Worm (Caenorhabditis elegans) whole organism, young adult: ENCODE measurements around the gene pes-10.
A peak's percentile ranks its signal among the peaks of the same experiment; 100 is the strongest.

Source experiments
- C17E4.6 ChIP-seq: fragments of 200-800 bp; sonication (Bioruptor generic); IDR thresholded peaks from 2 replicates; pipeline ENCODE4 v1.3.6; 2022; ENCODE audit warnings: missing genetic modification reagents, missing genetic modification characterization, missing compliant biosample characterization
- D2030.7 ChIP-seq: fragments of 200-800 bp; sonication (Bioruptor generic); IDR thresholded peaks from 2 replicates; pipeline ENCODE4 v1.3.6; 2022; ENCODE audit warnings: missing genetic modification reagents, missing genetic modification characterization, missing compliant biosample characterization
- F10E7.11 ChIP-seq: sonication (generic microtip); optimal IDR thresholded peaks from 2 replicates; lab custom pipeline; 2017; ENCODE audit warnings: mild to moderate bottlenecking, missing genetic modification characterization, moderate library complexity, missing compliant biosample characterization
- F22D6.2 ChIP-seq: sonication (generic microtip); optimal IDR thresholded peaks from 2 replicates; lab custom pipeline; 2016; ENCODE audit warnings: mild to moderate bottlenecking, missing genetic modification characterization, missing compliant biosample characterization
- F33H1.4 ChIP-seq: fragments of 200-800 bp; sonication (Bioruptor generic); IDR thresholded peaks from 2 replicates; pipeline ENCODE4 v1.3.6; 2022; ENCODE audit warnings: missing genetic modification reagents, missing genetic modification characterization, missing compliant biosample characterization
- F55B11.4 ChIP-seq: sonication (generic microtip); optimal IDR thresholded peaks from 2 replicates; lab custom pipeline; 2016; ENCODE audit warnings: missing compliant biosample characterization, missing genetic modification characterization, borderline replicate concordance; ENCODE audit not compliant: insufficient read depth
- F57C9.4 ChIP-seq: sonication (generic microtip); optimal IDR thresholded peaks from 2 replicates; lab custom pipeline; 2017; ENCODE audit warnings: mild to moderate bottlenecking, missing genetic modification characterization, missing compliant biosample characterization
- K12H6.12 ChIP-seq: fragments of 200-800 bp; sonication (Bioruptor generic); optimal IDR thresholded peaks from 2 replicates; lab custom pipeline; 2018; ENCODE audit warnings: mild to moderate bottlenecking, missing genetic modification characterization, missing compliant biosample characterization
- akir-1 ChIP-seq: fragments of 200-800 bp; sonication (Bioruptor generic); optimal IDR thresholded peaks from 2 replicates; lab custom pipeline; 2018; ENCODE audit warnings: mild to moderate bottlenecking, missing genetic modification characterization, moderate library complexity, missing compliant biosample characterization
- aptf-2 ChIP-seq: fragments of 200-800 bp; sonication (Bioruptor generic); conservative IDR thresholded peaks from 2 replicates; pipeline ENCODE4 v1.3.6; 2022; ENCODE audit warnings: missing genetic modification reagents, missing genetic modification characterization, missing compliant biosample characterization
- attf-3 ChIP-seq: fragments of 200-800 bp; sonication (Bioruptor generic); conservative IDR thresholded peaks from 2 replicates; pipeline ENCODE4 v1.3.6; 2022; ENCODE audit warnings: missing genetic modification reagents, missing genetic modification characterization, missing compliant biosample characterization
- bed-1 ChIP-seq: fragments of 200-800 bp; sonication (Bioruptor generic); IDR thresholded peaks from 2 replicates; pipeline ENCODE4 v1.3.6; 2022; ENCODE audit warnings: missing genetic modification reagents, missing genetic modification characterization, missing compliant biosample characterization
- ceh-79 ChIP-seq: sonication (generic microtip); optimal IDR thresholded peaks from 2 replicates; lab custom pipeline; 2017; ENCODE audit warnings: mild to moderate bottlenecking, missing genetic modification characterization, missing compliant biosample characterization
- chd-7 ChIP-seq: sonication (generic microtip); optimal IDR thresholded peaks from 2 replicates; lab custom pipeline; 2016; ENCODE audit warnings: mild to moderate bottlenecking, missing genetic modification characterization, moderate library complexity, missing compliant biosample characterization
- die-1 ChIP-seq: sonication (generic microtip); optimal IDR thresholded peaks from 2 replicates; lab custom pipeline; 2016; ENCODE audit warnings: missing genotype, mild to moderate bottlenecking, missing genetic modification characterization, missing compliant biosample characterization
- dpl-1 ChIP-seq: fragments of 150-350 bp; optimal IDR thresholded peaks from 2 replicates; lab custom pipeline; 2014; ENCODE audit warnings: missing biosample characterization, missing genetic modification reagents, missing genetic modification characterization
- egrh-3 ChIP-seq: fragments of 200-800 bp; sonication (Bioruptor generic); IDR thresholded peaks from 2 replicates; pipeline ENCODE4 v1.3.6; 2022; ENCODE audit warnings: missing genetic modification reagents, missing genetic modification characterization, missing compliant biosample characterization
- ekl-4 ChIP-seq: fragments of 200-800 bp; sonication (Bioruptor generic); IDR thresholded peaks from 2 replicates; pipeline ENCODE4 v1.3.6; 2022; ENCODE audit warnings: missing genetic modification reagents, missing genetic modification characterization, missing compliant biosample characterization
- hlh-26 ChIP-seq: fragments of 200-800 bp; sonication (Bioruptor generic); conservative IDR thresholded peaks from 2 replicates; pipeline ENCODE4 v1.3.6; 2022; ENCODE audit warnings: missing genetic modification reagents, missing genetic modification characterization, missing compliant biosample characterization
- hmg-1.2 ChIP-seq: fragments of 200-800 bp; sonication (Bioruptor generic); IDR thresholded peaks from 2 replicates; pipeline ENCODE4 v1.3.6; 2022; ENCODE audit warnings: missing genetic modification reagents, missing genetic modification characterization, missing compliant biosample characterization
- lsy-27 ChIP-seq: sonication (generic microtip); optimal IDR thresholded peaks from 2 replicates; lab custom pipeline; 2017; ENCODE audit warnings: missing genetic modification characterization, mild to moderate bottlenecking, missing compliant biosample characterization, antibody characterized with exemption, missing genotype, borderline replicate concordance; ENCODE audit not compliant: insufficient read depth
- madf-10 ChIP-seq: sonication (generic microtip); optimal IDR thresholded peaks from 2 replicates; lab custom pipeline; 2016; ENCODE audit warnings: mild to moderate bottlenecking, missing genetic modification characterization, missing compliant biosample characterization
- mcd-1 ChIP-seq: fragments of 200-800 bp; sonication (Bioruptor generic); IDR thresholded peaks from 2 replicates; pipeline ENCODE4 v1.3.6; 2022; ENCODE audit warnings: missing genetic modification reagents, missing genetic modification characterization, missing compliant biosample characterization
- mel-28 ChIP-seq: sonication (generic microtip); optimal IDR thresholded peaks from 2 replicates; lab custom pipeline; 2016; ENCODE audit warnings: borderline replicate concordance, mild to moderate bottlenecking, missing genetic modification characterization, missing compliant biosample characterization
- nfyb-1 ChIP-seq: fragments of 200-800 bp; sonication (Bioruptor generic); IDR thresholded peaks from 2 replicates; pipeline ENCODE4 v1.3.6; 2022; ENCODE audit warnings: missing genetic modification reagents, missing genetic modification characterization, missing compliant biosample characterization
- nhr-179 ChIP-seq: sonication (generic microtip); optimal IDR thresholded peaks from 2 replicates; lab custom pipeline; 2016; ENCODE audit warnings: mild to moderate bottlenecking, missing genetic modification characterization, missing compliant biosample characterization
- nhr-80 ChIP-seq: sonication (generic microtip); optimal IDR thresholded peaks from 2 replicates; lab custom pipeline; 2016; ENCODE audit warnings: missing genetic modification characterization, missing compliant biosample characterization
- rpc-1 ChIP-seq, 2 experiments: fragments of 150-350 bp in 1 of 2; sonication (generic microtip) in 1 of 2; optimal IDR thresholded peaks; 2 replicates each; lab custom pipeline; 2014 to 2018; ENCODE audit warnings: missing biosample characterization in 1 of 2, missing genetic modification characterization in 1 of 2, missing genetic modification reagents in 1 of 2, missing genotype in 1 of 2
- sdz-38 ChIP-seq: sonication (generic microtip); optimal IDR thresholded peaks from 2 replicates; lab custom pipeline; 2016; ENCODE audit warnings: missing genotype, missing genetic modification characterization, missing compliant biosample characterization
- snpc-1.1 ChIP-seq: sonication (generic microtip); optimal IDR thresholded peaks from 2 replicates; lab custom pipeline; 2017; ENCODE audit warnings: missing genetic modification characterization, mild to moderate bottlenecking, missing compliant biosample characterization, antibody characterized with exemption, moderate library complexity, missing genotype, missing genetic modification reagents; ENCODE audit not compliant: insufficient read depth
- snpc-1.3 ChIP-seq: sonication (generic microtip); optimal IDR thresholded peaks from 2 replicates; lab custom pipeline; 2017; ENCODE audit warnings: missing genetic modification characterization, mild to moderate bottlenecking, missing compliant biosample characterization, antibody characterized with exemption, moderate library complexity, missing genotype, missing genetic modification reagents; ENCODE audit not compliant: insufficient read depth
- zfh-2 ChIP-seq: fragments of 200-800 bp; sonication (Bioruptor generic); conservative IDR thresholded peaks from 2 replicates; pipeline ENCODE4 v1.3.6; 2022; ENCODE audit warnings: missing genetic modification reagents, missing genetic modification characterization, missing compliant biosample characterization
- ztf-28 ChIP-seq: fragments of 200-800 bp; sonication (Bioruptor generic); IDR thresholded peaks from 2 replicates; pipeline ENCODE4 v1.3.6; 2022; ENCODE audit warnings: missing genetic modification reagents, missing genetic modification characterization, missing compliant biosample characterization

The pes-10 gene

DNA sequence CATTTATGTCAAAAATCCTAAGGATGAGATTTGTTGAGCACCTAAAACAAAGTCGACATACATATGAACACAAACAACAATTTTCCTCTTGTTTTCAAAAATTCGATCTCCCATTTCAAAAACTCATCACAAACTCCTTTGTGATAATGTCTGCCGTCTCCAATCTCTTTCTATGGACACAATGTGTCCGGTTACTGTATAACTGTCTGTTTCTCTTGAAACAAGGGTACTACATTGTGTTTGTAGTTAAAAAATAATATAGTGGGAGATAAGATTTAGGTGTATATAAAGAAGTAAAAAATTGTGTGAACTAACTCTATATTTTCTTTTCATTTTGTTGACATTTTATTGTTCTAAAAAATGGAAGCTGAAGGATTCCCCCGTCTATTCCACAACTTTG is 17.3 kb downstream of the pes-10 start, which contains the start of gene bcmo-1:
Gene bcmo-1, plus strand, starts transcription at position 330 of the 400 bp plus-strand sequence.
- TF ChIP-seq madf-10 (no peak), hmg-1.2 (GFP tag; lab: Robert Waterston, UW) (peak; percentile 37; the same call in 1 of the 2 replicates)

- TF ChIP-seq dpl-1 (GFP tag; lab: Kevin White, UChicago) = no peak
These were observed 18.8 kb downstream of the pes-10 start, which contains the start of gene Y46G5A.23 for ce11 chrII:12828863-12829262. TSS of gene Y46G5A.23 (minus strand) at chrII:12828963.

- TF ChIP-seq akir-1 (GFP tag; lab: Kevin White, UChicago) = no peak
- TF ChIP-seq snpc-1.1 (tag; lab: Kevin White, UChicago) = no peak
- TF ChIP-seq chd-7 (tag; lab: Kevin White, UChicago) = no peak
- TF ChIP-seq zfh-2 (GFP tag; lab: Robert Waterston, UW) = no peak
- no peak for TF ChIP-seq mcd-1 (GFP tag; lab: Robert Waterston, UW)
- no peak for TF ChIP-seq lsy-27
- TF ChIP-seq hlh-26 (GFP tag; lab: Robert Waterston, UW) = no peak
- no peak for TF ChIP-seq snpc-1.3
- no peak for TF ChIP-seq rpc-1 (optimal IDR thresholded peaks at IDR 0.05; lab: Kevin White, UChicago)
- TF ChIP-seq rpc-1 (tag; optimal IDR thresholded peaks at IDR 0.05; lab: Kevin White, UChicago) = no peak
- no peak for TF ChIP-seq nfyb-1 (GFP tag; lab: Robert Waterston, UW)
- no peak for TF ChIP-seq sdz-38 (tag; lab: Kevin White, UChicago)
- TF ChIP-seq ztf-28 (GFP tag; lab: Robert Waterston, UW) = no peak
- TF ChIP-seq ceh-79 (tag; lab: Kevin White, UChicago) = no peak
- TF ChIP-seq F33H1.4 = no peak
- TF ChIP-seq F55B11.4 = no peak
- no peak for TF ChIP-seq bed-1
- TF ChIP-seq K12H6.12 (tag; lab: Kevin White, UChicago) = no peak
- TF ChIP-seq aptf-2 (GFP tag; lab: Robert Waterston, UW) = no peak
- no peak for TF ChIP-seq attf-3
These were observed 20.9 kb downstream of the pes-10 start, which contains the start of gene Y46G5A.38 for ce11 chrII:12826752-12827151. TSS of gene Y46G5A.38 (plus strand) at chrII:12827052.

- 0 out of 2 replicates have a peak, but pooled peaks have one; percentile 6 for TF ChIP-seq egrh-3 (GFP tag; lab: Robert Waterston, UW)
- no peak for TF ChIP-seq F57C9.4
- TF ChIP-seq, all 124 proteins: peak for 1
These were observed 23.2 kb downstream of the pes-10 start for ce11 chrII:12824463-12824862.

- TF ChIP-seq sdz-38 (tag; lab: Kevin White, UChicago) = no peak
- peak; percentile 41 for TF ChIP-seq nhr-80 (tag; lab: Kevin White, UChicago)
These were observed 24.2 kb downstream of the pes-10 start, which contains the start of gene Y46G5A.36 for ce11 chrII:12823437-12823836. TSS of gene Y46G5A.36 (plus strand) at chrII:12823679.

DNA sequence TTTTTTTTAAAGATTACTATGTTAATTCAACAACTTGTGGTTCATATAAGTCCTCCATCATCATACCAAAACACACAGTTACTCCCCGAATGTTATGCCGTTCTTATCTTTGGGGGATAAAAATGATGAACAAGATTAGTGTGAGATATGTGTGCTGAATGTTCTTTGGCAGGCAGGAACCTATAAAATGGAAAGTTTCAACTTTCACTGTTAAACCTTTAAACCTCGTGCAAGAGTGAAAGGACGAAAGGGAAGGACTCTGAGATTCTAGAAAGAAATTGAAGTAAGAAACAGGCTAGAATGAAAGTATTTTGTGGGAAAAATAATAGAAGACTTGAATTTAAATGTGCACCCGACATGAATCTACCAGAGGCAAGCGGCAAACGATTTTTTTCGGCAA is 27.7 kb downstream of the pes-10 start:
- no peak for TF ChIP-seq nhr-179 (tag; lab: Kevin White, UChicago)
- no peak for TF ChIP-seq D2030.7
- TF ChIP-seq lsy-27 = no peak
- TF ChIP-seq mel-28 (tag; lab: Kevin White, UChicago) = no peak
- TF ChIP-seq snpc-1.3 = no peak
- no peak for TF ChIP-seq die-1 (tag; lab: Kevin White, UChicago)
- TF ChIP-seq C17E4.6 (GFP tag; lab: Robert Waterston, UW) = no peak
- no peak for TF ChIP-seq F10E7.11 (tag; lab: Kevin White, UChicago)
- TF ChIP-seq ekl-4 (GFP tag; lab: Robert Waterston, UW) = no peak
- TF ChIP-seq F22D6.2 (tag; lab: Kevin White, UChicago) = no peak
